Worm (Caenorhabditis elegans) whole organism, late embryonic: ENCODE data around the gene gpa-18.

Experiments
- C08G9.2 ChIP-seq: sonication (generic microtip); optimal IDR thresholded peaks from 2 replicates; lab custom pipeline; 2016; ENCODE audit warnings: mild to moderate bottlenecking, missing genetic modification characterization, moderate library complexity, missing compliant biosample characterization
- ceh-24 ChIP-seq: sonication (generic microtip); optimal IDR thresholded peaks from 2 replicates; lab custom pipeline; 2016; ENCODE audit warnings: mild to moderate bottlenecking, missing genetic modification characterization, missing compliant biosample characterization
- che-1 ChIP-seq: sonication (generic microtip); optimal IDR thresholded peaks from 2 replicates; lab custom pipeline; 2016; ENCODE audit warnings: mild to moderate bottlenecking, missing genetic modification characterization, missing compliant biosample characterization
- elt-2 ChIP-seq: sonication (generic microtip); optimal IDR thresholded peaks from 2 replicates; lab custom pipeline; 2016; ENCODE audit warnings: missing genetic modification reagents, missing genetic modification characterization, missing compliant biosample characterization
- fkh-10 ChIP-seq: fragments of 150-350 bp; optimal IDR thresholded peaks from 2 replicates; lab custom pipeline; 2014; ENCODE audit warnings: missing biosample characterization, missing genetic modification reagents, missing genetic modification characterization
- hlh-30 ChIP-seq: sonication (generic microtip); optimal IDR thresholded peaks from 2 replicates; lab custom pipeline; 2017; ENCODE audit warnings: antibody characterized with exemption, missing genetic modification characterization, missing compliant biosample characterization; ENCODE audit not compliant: insufficient read depth
- lim-6 ChIP-seq: sonication (generic microtip); optimal IDR thresholded peaks from 2 replicates; lab custom pipeline; 2016; ENCODE audit warnings: missing genetic modification characterization, missing compliant biosample characterization
- nfya-1 ChIP-seq: sonication (generic microtip); optimal IDR thresholded peaks from 2 replicates; lab custom pipeline; 2017; ENCODE audit warnings: missing genetic modification characterization, mild to moderate bottlenecking, missing compliant biosample characterization, antibody characterized with exemption, moderate library complexity
- nhr-11 ChIP-seq: fragments of 150-350 bp; optimal IDR thresholded peaks from 2 replicates; lab custom pipeline; 2014; ENCODE audit warnings: missing biosample characterization, missing genetic modification characterization
- syd-9 ChIP-seq: sonication (generic microtip); optimal IDR thresholded peaks from 2 replicates; lab custom pipeline; 2016; ENCODE audit warnings: mild to moderate bottlenecking, missing genetic modification characterization, moderate library complexity, missing compliant biosample characterization
- tbx-7 ChIP-seq: sonication (generic microtip); optimal IDR thresholded peaks from 2 replicates; lab custom pipeline; 2016; ENCODE audit warnings: missing genotype, missing genetic modification characterization, missing compliant biosample characterization
- zip-5 ChIP-seq: sonication (generic microtip); optimal IDR thresholded peaks from 2 replicates; lab custom pipeline; 2016; ENCODE audit warnings: missing genetic modification characterization, missing compliant biosample characterization

ce11 chrIV:5171994-5172528 lies 23.4 kb downstream of the gpa-18 start:
- no peak for TF ChIP-seq elt-2 (tag; lab: Kevin White, UChicago)
- TF ChIP-seq che-1: no peak
- no peak for TF ChIP-seq fkh-10 (GFP tag; lab: Kevin White, UChicago)
- no peak for TF ChIP-seq tbx-7 (tag; lab: Kevin White, UChicago)
- no peak for TF ChIP-seq nfya-1 (tag; lab: Kevin White, UChicago)
- TF ChIP-seq C08G9.2 (tag; lab: Kevin White, UChicago): no peak
- TF ChIP-seq syd-9: no peak
- no peak for TF ChIP-seq ceh-24 (tag; lab: Kevin White, UChicago)
- TF ChIP-seq hlh-30 (tag; lab: Kevin White, UChicago): no peak
- TF ChIP-seq lim-6 (tag; lab: Kevin White, UChicago): no peak
- TF ChIP-seq zip-5 (tag; lab: Kevin White, UChicago): no peak
- no peak for TF ChIP-seq nhr-11 (tag; lab: Kevin White, UChicago)
